Fruit fly (Drosophila melanogaster): Measurements from ENCODE around the gene brk.

- TF ChIP-seq row (GFP tag; IDR thresholded peaks at IDR 0.05), result peak; percentile 98
- TF ChIP-seq CG43689 (GFP tag; IDR thresholded peaks at IDR 0.05), result peak; percentile 91
- TF ChIP-seq Taf1 (GFP tag; IDR thresholded peaks at IDR 0.05), result peak; percentile 87
- TF ChIP-seq twi (tag; optimal IDR thresholded peaks at IDR 0.05), result peak; percentile 96
- TF ChIP-seq D19B (GFP tag; optimal IDR thresholded peaks at IDR 0.05), result peak; percentile 78
- peak; percentile 94 for TF ChIP-seq seq (GFP tag; IDR thresholded peaks at IDR 0.05)
- peak; percentile 97 for TF ChIP-seq Sox102F (GFP tag; optimal IDR thresholded peaks at IDR 0.05)
- TF ChIP-seq Bdp1 (GFP tag; optimal IDR thresholded peaks at IDR 0.05), result peak; percentile 59
- TF ChIP-seq h (optimal IDR thresholded peaks at IDR 0.05), result no peak
- TF ChIP-seq CG2712 (tag; optimal IDR thresholded peaks at IDR 0.05), result peak; percentile 99
Observed at dm6 chrX:7324816-7325246, 17.1 kb downstream of the brk start.
